Fruit fly (Drosophila melanogaster) S2 (cell line): Measurements from ENCODE around the gene RpS7.
A peak's percentile ranks its signal among the peaks of the same experiment; 100 is the strongest.

Source experiments
- CG8478 ChIP-seq: fragments of >200 bp; optimal IDR thresholded peaks from 2 replicates; lab custom pipeline; 2018
- CTCF ChIP-seq, 2 experiments: fragments of >200 bp; optimal IDR thresholded peaks; 2 replicates each; lab custom pipeline; 2018

The RpS7 gene

DNA sequence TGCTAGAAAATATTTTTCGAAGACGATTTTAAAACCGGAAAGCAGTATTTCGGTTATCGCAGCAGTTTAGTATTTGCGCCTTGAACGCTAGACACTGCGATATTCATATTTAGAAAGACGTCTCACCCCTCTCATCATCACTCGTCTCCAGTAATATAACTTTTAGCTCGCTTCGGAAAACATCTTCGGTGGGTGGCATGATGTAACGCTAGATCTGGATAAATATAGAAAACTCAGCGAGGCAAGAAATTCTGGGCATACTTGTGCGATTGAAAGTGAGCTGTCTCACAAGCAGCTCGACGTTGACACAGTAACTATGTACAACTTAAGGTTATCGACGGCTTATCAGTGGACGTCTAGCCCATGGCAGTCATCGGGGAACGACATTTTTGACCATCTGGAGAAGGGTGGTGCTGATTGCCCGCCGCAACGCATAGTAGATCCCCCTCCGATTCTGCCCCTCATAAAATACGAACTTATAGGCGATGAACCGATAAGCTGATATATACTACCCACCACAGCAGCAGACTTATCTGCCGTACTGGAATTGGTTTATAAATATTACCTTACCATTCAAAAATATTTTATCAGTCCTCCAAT, 4.7 kb downstream of the RpS7 start:
- TF ChIP-seq CG8478 = no peak
- TF ChIP-seq CTCF (optimal IDR thresholded peaks at IDR 0.05; lab: Kevin White, UChicago) = no peak

DNA sequence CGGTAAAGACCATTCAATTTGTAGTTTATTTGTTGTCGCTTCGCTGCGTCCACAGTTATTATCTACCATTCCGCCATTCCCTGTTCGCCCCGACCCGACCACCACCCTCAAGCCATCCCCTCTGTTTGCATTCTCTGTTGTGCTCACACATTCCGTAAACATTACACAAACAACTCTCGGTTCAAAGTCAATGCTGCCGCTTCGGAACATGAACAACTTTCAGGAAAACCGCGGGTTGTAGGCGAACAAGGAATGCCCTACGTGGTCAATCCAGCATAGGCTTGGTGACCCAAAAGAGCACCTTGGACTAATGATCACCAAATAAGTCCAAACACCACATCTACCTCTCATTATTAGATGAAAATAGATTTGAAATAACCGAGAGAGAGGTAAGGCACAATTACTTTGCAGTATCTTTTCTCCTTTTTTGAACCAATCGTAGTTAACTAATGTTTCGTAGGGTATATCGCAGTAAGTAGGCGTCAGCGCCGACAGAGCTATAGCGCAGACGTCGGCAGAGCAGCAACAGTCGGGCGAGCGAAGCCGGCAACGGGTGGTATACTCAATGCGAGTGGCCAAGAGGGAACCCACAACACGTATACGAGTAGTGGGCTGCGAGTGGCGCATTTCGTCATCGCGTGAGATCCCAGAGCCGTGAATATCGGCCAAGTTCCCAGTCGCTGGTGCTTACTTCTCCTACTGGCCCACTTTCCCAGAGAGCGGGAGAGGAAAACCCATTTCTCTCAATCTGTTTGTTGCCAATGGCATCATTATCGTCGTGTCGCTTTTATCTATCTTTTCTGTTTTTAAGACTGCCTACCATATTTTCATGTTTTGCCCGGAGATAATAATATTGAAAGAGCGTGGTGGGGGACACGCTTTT, 5.5 kb downstream of the RpS7 start:
- TF ChIP-seq CTCF (optimal IDR thresholded peaks at IDR 0.05; lab: Kevin White, UChicago) = no peak
- no peak for TF ChIP-seq CG8478

DNA sequence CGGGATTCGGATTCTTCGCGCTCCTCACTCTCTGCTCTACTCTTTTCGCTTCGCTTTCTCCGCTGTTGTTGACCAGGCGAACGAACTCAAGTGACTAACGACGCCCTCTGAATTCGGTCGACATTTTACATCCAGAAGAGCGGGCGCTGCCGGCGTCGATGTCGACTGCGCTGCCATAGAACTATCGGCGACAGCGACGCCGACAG, 6.0 kb downstream of the RpS7 start, which contains the start of gene CG9743:
Gene CG9743, minus strand, starts transcription at position 101 of the 206 bp plus-strand sequence.
- TF ChIP-seq CTCF (optimal IDR thresholded peaks at IDR 0.05; lab: Kevin White, UChicago) (no peak), CG8478 (no peak)

DNA sequence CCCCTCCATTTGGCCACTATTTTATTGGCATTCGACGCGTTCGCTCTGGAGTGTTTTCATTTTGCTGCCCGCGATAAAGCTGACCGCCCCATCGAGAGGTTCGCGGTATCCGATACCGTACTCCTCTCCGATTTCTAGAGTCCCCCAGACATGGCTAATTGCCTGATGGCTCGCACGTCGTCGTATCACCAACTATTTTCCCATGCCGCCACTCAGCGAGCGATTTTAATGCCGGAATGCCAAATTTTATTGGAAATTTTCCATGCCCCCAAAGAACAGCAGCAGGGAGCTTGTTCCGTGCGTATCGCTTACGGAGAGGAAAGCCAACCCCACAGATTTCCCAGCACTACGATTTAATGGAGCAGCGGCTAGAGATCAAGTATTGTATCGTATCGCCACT, 7.8 kb downstream of the RpS7 start:
- TF ChIP-seq CTCF (optimal IDR thresholded peaks at IDR 0.05; lab: Kevin White, UChicago) (no peak), CG8478 (no peak)

DNA sequence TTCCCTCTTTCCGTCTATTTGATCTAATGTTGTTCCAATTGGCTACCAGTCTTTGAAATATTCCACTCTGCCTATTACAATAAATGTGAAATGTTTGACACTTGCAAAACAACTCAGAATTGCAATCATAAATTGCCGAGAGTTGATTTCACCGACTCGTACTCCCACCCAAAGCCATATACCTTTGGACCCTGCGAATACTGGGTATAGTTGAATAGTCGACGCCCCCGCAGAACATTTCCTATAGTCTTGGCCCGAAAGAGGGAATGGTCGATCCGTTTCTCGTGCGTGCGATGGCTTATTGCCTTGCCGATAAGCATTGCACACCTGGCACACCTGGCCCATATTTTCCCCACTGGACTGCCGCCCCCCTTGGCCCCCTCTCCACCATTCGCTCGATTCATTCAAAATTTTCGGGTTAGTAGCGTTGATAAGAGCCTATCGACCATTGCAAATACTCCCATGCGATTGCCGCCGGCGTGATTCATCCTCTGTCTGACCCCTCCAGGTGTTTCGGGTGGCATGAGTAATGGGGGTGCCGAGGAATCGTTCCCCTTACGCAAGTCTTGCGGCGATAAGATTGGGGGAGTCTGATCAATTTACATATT, 8.6 kb downstream of the RpS7 start:
- TF ChIP-seq CTCF (optimal IDR thresholded peaks at IDR 0.05; lab: Kevin White, UChicago) (no peak), CG8478 (no peak)

DNA sequence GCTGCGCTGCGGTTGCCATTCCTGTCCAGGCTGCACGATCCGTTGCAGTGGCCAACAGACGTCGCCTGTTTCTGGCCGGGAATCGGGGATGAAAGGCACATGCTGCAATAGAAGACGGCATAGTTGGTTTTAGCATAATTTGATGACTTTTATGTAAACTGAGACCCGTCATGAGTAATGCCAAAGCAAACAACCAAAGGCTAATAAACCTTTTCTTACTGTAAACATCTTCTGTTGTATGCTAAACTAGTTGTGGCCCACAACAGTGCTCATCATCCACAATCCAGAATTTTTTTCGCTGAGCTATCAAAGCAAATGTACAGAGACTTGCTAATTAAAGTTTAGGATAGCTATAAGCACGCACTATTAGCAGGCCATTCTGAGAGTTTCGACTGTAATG, 10.0 kb downstream of the RpS7 start:
- TF ChIP-seq CTCF (optimal IDR thresholded peaks at IDR 0.05; lab: Kevin White, UChicago) (no peak), CG8478 (no peak)

DNA sequence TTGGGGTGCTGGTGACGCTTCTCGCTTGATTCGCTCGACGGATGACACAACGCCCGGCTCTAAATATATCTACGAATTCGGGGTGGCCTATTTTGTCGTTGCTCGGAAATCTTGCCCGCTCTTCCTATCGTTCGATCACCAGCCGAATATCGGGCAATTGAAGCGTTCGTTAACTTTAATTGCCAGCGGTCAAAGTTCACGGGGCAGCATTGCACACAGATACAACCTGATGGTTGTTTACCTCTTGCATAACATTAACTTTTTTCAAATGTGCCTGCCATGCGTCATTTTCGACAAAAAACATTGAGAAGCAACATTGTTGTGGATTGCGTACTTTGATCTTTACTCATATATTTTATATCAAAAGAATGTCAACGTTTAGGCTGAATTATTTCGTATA, 11.0 kb downstream of the RpS7 start:
- TF ChIP-seq CTCF (optimal IDR thresholded peaks at IDR 0.05; lab: Kevin White, UChicago) (no peak), CG8478 (no peak)

DNA sequence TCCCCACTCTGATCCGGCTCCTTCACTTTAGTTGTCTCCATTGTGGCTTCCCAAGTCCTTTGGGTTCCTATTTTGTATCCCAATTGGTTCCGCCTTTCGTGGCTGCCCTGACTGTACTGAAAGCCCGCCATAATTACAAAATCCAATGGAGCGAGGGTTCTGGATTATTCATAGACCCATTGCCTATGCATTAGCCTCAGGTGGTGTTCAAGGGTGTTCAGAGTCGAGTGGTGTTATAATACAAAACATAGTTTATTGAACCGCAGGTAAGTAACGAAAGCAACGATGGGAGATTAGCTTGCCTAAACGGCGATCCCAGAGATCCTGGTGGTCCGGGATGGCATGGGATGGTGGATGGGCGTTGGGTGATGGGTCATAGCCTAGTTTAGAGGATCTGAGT, 12.7 kb downstream of the RpS7 start, which contains the start of gene CG15531:
Gene CG15531, minus strand, starts transcription at position 101 of the 400 bp plus-strand sequence.
- TF ChIP-seq CG8478 = no peak
- no peak for TF ChIP-seq CTCF (optimal IDR thresholded peaks at IDR 0.05; lab: Kevin White, UChicago)

DNA sequence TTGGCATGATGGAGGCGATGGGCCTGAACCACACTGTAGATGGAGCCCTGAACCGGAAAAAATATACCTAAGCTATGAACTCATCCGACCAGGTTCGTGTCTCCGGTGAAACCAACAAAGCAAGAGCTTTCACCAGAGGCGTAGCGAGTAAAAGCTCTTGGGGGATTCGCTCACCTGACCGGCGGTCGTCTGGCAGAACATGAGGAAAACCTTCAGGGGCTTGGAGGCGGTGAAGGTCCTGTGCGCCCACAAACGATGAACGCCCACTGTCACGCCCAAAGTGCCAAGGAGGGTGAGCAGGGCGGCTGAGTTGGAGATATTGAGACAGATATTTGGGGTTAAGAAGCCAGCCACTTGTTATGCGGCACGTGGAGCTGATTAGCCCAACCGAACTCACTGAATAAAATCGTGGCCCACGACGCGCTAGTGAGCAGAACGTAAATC, 13.2 kb downstream of the RpS7 start:
- peak; percentile 17 to 19 for TF ChIP-seq CTCF (optimal IDR thresholded peaks at IDR 0.05; lab: Kevin White, UChicago)
- no peak for TF ChIP-seq CG8478

DNA sequence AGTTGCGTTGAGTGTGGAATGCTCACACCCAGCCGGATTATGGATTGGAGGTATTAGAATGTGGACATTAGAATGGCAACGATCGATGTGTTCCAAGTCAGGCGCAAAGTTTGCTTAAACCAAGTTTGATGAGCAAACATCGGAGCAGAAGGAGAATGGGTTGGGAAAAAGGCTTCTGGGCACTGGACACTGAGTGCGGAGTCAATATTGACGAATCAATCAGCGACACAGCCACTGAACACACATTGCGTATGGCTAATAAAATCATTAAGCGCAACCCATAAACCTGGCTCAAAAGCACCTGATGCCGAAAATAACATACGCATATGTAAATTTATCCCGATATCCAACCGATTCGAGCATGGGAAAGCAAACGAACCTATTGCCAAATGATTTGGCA, 15.0 kb downstream of the RpS7 start:
- no peak for TF ChIP-seq CG8478
- TF ChIP-seq CTCF (optimal IDR thresholded peaks at IDR 0.05; lab: Kevin White, UChicago) = no peak

DNA sequence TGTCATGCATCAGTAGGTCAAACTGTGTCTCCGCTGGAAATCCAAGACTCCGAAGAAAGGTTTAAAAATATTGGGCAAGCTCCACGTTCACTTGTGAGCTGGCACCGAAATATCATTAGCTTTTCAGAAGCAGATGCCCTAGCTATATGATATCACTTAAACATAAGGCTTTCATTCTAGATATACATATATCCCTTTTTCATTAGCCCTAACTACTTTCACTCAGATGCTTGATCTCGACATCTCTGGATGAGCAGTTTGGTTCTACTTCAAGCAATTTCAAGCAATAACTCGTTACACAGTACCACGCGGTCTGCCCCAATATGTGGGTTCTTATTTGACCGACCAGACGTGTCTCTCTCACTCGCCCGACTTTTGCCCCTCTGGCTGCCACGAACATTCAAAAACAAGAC, 17.4 kb downstream of the RpS7 start:
- no peak for TF ChIP-seq CTCF (optimal IDR thresholded peaks at IDR 0.05; lab: Kevin White, UChicago)
- TF ChIP-seq CG8478 = no peak

DNA sequence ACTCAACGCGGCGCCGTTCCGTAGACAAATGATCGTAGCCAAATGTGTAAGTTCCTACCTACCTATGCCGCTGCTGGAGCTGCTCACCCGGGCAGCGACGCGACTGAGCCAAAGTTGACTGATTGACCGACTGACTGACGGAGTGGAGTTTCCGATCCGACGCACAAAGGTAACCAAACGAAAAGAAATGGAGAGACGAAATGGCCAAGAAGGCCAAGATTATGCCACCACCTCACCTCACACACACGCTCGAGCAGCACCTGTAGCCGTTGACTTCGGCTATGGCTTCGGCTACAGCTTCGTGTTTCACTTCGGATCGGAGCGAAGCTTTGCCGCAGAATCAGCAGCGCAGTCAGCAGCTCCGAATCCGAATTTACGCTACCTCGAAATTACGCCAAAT, 17.8 kb downstream of the RpS7 start, which contains the start of gene CG9747:
Gene CG9747, minus strand, starts transcription at position 206 of the 400 bp plus-strand sequence.
- TF ChIP-seq CG8478 = no peak
- TF ChIP-seq CTCF (optimal IDR thresholded peaks at IDR 0.05; lab: Kevin White, UChicago) = no peak

DNA sequence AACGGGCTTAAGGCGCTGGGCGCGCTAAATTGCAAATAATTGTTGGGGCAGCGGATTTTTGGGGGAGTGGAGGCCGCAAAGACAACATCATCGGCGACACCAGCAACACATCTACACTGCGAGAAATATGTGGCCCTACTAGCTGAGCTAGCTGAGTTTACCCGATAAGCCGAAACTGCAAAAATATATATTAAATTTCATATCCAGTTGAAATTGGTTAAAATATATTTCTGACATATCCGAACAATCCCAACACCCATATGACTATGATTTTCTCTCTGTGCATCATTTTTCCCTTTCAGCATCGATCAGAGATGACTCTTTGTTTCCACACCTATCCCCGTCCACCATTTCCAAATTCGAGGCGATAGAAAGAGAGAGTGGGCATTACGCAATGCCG, 19.0 kb downstream of the RpS7 start:
- no peak for TF ChIP-seq CG8478
- no peak for TF ChIP-seq CTCF (optimal IDR thresholded peaks at IDR 0.05; lab: Kevin White, UChicago)

DNA sequence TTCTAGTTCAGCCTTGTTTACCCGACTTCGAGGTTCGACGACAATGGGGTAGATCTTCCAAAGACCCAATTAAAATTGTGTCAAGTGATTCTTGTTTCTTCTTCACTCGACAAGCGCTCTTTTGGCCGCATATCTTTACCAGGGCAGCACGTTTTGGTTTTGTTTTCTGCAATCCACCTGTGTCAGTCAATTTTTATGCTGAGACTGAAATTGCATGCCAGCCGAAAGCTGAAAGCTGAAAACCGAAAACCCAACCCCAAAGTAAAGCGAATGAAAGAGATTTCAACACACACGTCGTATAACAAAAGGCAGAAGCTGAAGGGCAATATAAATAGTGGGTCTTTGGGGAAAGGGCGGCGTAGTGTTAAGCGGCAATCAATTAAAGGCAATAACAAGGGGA, 19.4 kb downstream of the RpS7 start:
- TF ChIP-seq CTCF (optimal IDR thresholded peaks at IDR 0.05; lab: Kevin White, UChicago) = no peak
- TF ChIP-seq CG8478 = no peak

DNA sequence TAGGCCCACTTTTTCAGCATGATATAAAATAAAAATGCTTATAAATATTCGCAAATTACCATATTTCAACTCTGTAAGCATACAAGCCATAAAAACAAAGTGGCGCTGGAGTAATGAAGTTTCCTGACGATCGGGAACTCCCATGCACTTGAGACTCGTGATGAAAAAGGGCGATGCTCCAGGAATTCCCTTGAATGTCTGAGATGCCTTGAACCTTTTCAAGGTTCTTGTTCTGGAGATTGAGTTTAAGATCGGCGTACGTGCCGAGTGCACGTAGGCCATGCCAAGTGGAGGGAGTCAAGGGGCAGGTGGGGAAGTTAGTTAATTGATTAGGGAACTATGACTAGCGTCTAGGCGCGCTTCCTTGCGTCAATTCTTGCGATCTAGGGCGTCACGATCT, 24.9 kb downstream of the RpS7 start:
- TF ChIP-seq CG8478 = no peak
- no peak for TF ChIP-seq CTCF (optimal IDR thresholded peaks at IDR 0.05; lab: Kevin White, UChicago)

DNA sequence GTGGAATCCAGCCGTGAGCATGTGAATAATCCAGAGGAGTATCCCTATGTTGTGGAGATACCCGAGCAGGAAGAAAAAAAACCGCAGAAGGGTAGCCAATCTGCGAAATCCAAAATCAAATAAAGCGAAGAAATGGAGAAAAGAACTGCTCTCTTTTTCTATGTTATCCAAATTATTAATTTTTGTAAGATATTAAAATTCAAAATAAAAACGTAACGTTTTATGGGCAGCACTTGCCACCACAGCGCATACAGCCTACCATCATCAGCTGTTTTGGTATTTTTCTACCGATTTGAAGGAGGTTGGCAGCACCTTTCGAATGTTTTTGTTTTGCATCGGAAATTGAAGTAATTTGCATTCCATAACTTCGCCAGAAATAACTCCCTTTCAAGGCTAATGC, 28.9 kb downstream of the RpS7 start, which contains the start of gene Bet5:
Gene Bet5, plus strand, starts transcription at position 299 of the 400 bp plus-strand sequence.
- TF ChIP-seq CG8478 (no peak), CTCF (optimal IDR thresholded peaks at IDR 0.05; lab: Kevin White, UChicago) (no peak)
